Worm (Caenorhabditis elegans) whole organism, L4 larva: Measurements from ENCODE around the gene sra-33.

ENCODE experiments used
- lin-13 ChIP-seq: fragments of 150-350 bp; optimal IDR thresholded peaks from 2 replicates; lab custom pipeline; 2014; ENCODE audit warnings: missing biosample characterization, missing genetic modification reagents, missing genetic modification characterization
- nhr-237 ChIP-seq: sonication (generic microtip); optimal IDR thresholded peaks from 2 replicates; lab custom pipeline; 2017; ENCODE audit warnings: missing biosample characterization, missing genetic modification characterization
- nhr-6 ChIP-seq: fragments of 150-350 bp; optimal IDR thresholded peaks from 2 replicates; lab custom pipeline; 2014; ENCODE audit warnings: missing biosample characterization, missing genetic modification characterization
- snpc-1.2 ChIP-seq: fragments of 200-800 bp; sonication (Bioruptor generic); IDR thresholded peaks from 2 replicates; pipeline ENCODE4 v1.3.6; 2022; ENCODE audit warnings: missing genetic modification reagents, missing genetic modification characterization, missing compliant biosample characterization
- snpc-4 ChIP-seq: fragments of 150-350 bp; optimal IDR thresholded peaks from 2 replicates; lab custom pipeline; 2014; ENCODE audit warnings: missing biosample characterization, missing genetic modification characterization

DNA sequence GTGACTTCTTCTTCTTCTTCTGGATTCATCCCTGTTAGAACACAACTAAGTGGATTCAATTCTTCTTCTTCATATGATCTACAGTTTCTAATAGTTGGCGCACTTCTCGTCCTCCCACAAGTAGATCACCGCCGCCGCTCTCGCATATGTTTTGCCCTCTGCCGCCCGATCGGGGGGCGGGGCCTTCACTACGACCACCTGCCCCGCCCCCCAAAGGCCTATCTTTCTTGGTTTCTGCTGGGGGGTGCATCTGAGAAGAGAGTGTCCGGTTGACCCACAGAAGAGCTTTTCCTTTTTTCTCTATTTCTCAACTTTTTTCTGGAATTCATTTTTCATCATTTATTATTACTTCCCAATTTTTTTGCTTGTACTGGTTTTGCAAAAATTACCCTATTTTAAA is 34.1 kb upstream of the sra-33 start:
- TF ChIP-seq lin-13 (no peak), snpc-1.2 (GFP tag; lab: Robert Waterston, UW) (no peak), snpc-4 (tag; lab: Kevin White, UChicago) (no peak), nhr-237 (no peak), nhr-6 (tag; lab: Kevin White, UChicago) (no peak)
